Fruit fly (Drosophila melanogaster) whole organism, wandering third instar larva: ENCODE measurements around the gene tai.

Experiments used
- Mio ChIP-seq: sonication (Bioruptor generic); optimal IDR thresholded peaks from 2 replicates; lab custom pipeline; 2016; ENCODE audit warnings: missing biosample characterization, missing genetic modification characterization
- OdsH ChIP-seq: fragments of 200-800 bp; sonication (Bioruptor generic); optimal IDR thresholded peaks from 2 replicates; lab custom pipeline; 2016; ENCODE audit warnings: missing biosample characterization, mild to moderate bottlenecking, missing genetic modification characterization
- Vsx2 ChIP-seq: fragments of 200-300, 225-300 bp; sonication (Bioruptor generic); optimal IDR thresholded peaks from 2 replicates; lab custom pipeline; 2018; ENCODE audit warnings: missing biosample characterization, missing genetic modification characterization; ENCODE audit not compliant: partially characterized antibody
- br ChIP-seq: fragments of 200-800 bp; sonication (Bioruptor generic); optimal IDR thresholded peaks from 2 replicates; lab custom pipeline; 2016; ENCODE audit warnings: missing biosample characterization, missing genetic modification characterization
- fru ChIP-seq: fragments of 200-800 bp; sonication (Bioruptor generic); optimal IDR thresholded peaks from 3 replicates; lab custom pipeline; 2016; ENCODE audit warnings: missing biosample characterization, mild to moderate bottlenecking, missing genetic modification characterization
- h ChIP-seq: fragments of 200-800 bp; sonication (Bioruptor generic); optimal IDR thresholded peaks from 3 replicates; lab custom pipeline; 2016; ENCODE audit warnings: missing biosample characterization, mild to moderate bottlenecking, missing genetic modification characterization
- lola ChIP-seq: fragments of >200 bp; optimal IDR thresholded peaks from 2 replicates; lab custom pipeline; 2017; ENCODE audit warnings: missing biosample characterization, missing genetic modification characterization
- pan ChIP-seq: fragments of >200 bp; optimal IDR thresholded peaks from 2 replicates; lab custom pipeline; 2017
- psq ChIP-seq: fragments of 200-800 bp; sonication (Bioruptor generic); optimal IDR thresholded peaks from 3 replicates; lab custom pipeline; 2017; ENCODE audit warnings: missing biosample characterization, mild to moderate bottlenecking, missing genetic modification characterization, moderate library complexity

DNA sequence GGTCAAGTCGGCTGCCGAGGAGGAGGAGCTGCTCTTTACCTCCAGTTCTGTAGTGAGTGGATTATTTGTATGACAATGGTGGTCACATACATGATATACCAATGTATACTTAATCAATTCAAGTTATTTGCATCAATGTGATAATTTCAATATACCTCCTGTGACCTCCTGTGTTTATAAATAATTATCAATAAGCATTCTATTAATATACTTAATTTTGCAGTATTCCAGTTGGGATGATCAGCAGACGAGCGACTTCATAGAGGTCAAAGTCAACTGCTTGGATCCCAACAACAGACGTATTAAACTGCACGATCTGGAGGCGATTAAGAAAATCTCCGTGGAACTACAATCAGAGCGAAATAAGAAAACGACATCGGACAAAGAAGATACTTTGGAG is 1.8 kb upstream of the tai start:
- no peak for TF ChIP-seq Mio (GFP tag; lab: Kevin White, UChicago)
- no peak for TF ChIP-seq psq
- TF ChIP-seq lola (GFP tag; lab: Kevin White, UChicago), result no peak
- TF ChIP-seq br (GFP tag; lab: Kevin White, UChicago), result no peak
- no peak for TF ChIP-seq h (GFP tag; lab: Kevin White, UChicago)
- TF ChIP-seq OdsH, result no peak
- TF ChIP-seq pan (lab: Kevin White, UChicago), result no peak
- no peak for TF ChIP-seq Vsx2 (GFP tag; lab: Kevin White, UChicago)
- TF ChIP-seq fru (GFP tag; lab: Kevin White, UChicago), result no peak
